Fruit fly (Drosophila melanogaster) whole organism, pupa: ENCODE data around the gene Mipp2.

Source experiments
- CG13204 ChIP-seq: fragments of 200-800 bp; sonication (Bioruptor generic); optimal IDR thresholded peaks from 2 replicates; lab custom pipeline; 2018; ENCODE audit warnings: missing biosample characterization, mild to moderate bottlenecking, missing genetic modification characterization, moderate library complexity
- CG15710 ChIP-seq: fragments of 200-800 bp; sonication (Bioruptor generic); optimal IDR thresholded peaks from 2 replicates; lab custom pipeline; 2018; ENCODE audit warnings: missing biosample characterization, mild to moderate bottlenecking, missing genetic modification characterization, moderate library complexity
- CG17806 ChIP-seq: fragments of 200-800 bp; sonication (Bioruptor generic); optimal IDR thresholded peaks from 2 replicates; lab custom pipeline; 2018; ENCODE audit warnings: missing biosample characterization, mild to moderate bottlenecking, missing genetic modification characterization, moderate library complexity
- CG34367 ChIP-seq: fragments of 200-800 bp; sonication (Bioruptor generic); optimal IDR thresholded peaks from 2 replicates; lab custom pipeline; 2018; ENCODE audit warnings: missing biosample characterization, mild to moderate bottlenecking, missing genetic modification characterization
- CG4496 ChIP-seq: fragments of 200-800 bp; sonication (Bioruptor generic); IDR thresholded peaks from 3 replicates; pipeline ENCODE4 v1.3.6; 2022; ENCODE audit warnings: missing biosample characterization, missing genetic modification characterization
- CG8159 ChIP-seq: fragments of 200-800 bp; sonication (Bioruptor generic); optimal IDR thresholded peaks from 3 replicates; lab custom pipeline; 2018; ENCODE audit warnings: missing biosample characterization, mild to moderate bottlenecking, missing genetic modification characterization, moderate library complexity
- CG8301 ChIP-seq: fragments of 200-800 bp; sonication (Bioruptor generic); optimal IDR thresholded peaks from 2 replicates; lab custom pipeline; 2018; ENCODE audit warnings: missing biosample characterization, mild to moderate bottlenecking, missing genetic modification characterization
- D1 ChIP-seq: fragments of 200-800 bp; sonication (Bioruptor generic); optimal IDR thresholded peaks from 2 replicates; lab custom pipeline; 2018; ENCODE audit warnings: missing biosample characterization, mild to moderate bottlenecking, missing genetic modification characterization, moderate library complexity
- EcR ChIP-seq: fragments of 200-800 bp; sonication (Bioruptor generic); optimal IDR thresholded peaks from 3 replicates; lab custom pipeline; 2019; ENCODE audit warnings: missing biosample characterization, missing genetic modification characterization, mild to moderate bottlenecking, moderate library complexity, missing genetic modification reagents
- Ets98B ChIP-seq: fragments of 200-800 bp; sonication (Bioruptor generic); IDR thresholded peaks from 2 replicates; pipeline ENCODE4 v1.3.6; 2022; ENCODE audit warnings: missing biosample characterization, missing genetic modification characterization
- Pif1B ChIP-seq: fragments of 200-800 bp; sonication (Bioruptor generic); optimal IDR thresholded peaks from 3 replicates; lab custom pipeline; 2016; ENCODE audit warnings: missing biosample characterization, missing genetic modification characterization
- Snoo ChIP-seq: fragments of 200-800 bp; sonication (Bioruptor generic); optimal IDR thresholded peaks from 3 replicates; lab custom pipeline; 2017; ENCODE audit warnings: missing biosample characterization, mild to moderate bottlenecking, missing genetic modification characterization, inconsistent platforms
- fd96Ca ChIP-seq: fragments of 200-800 bp; sonication (Bioruptor generic); IDR thresholded peaks from 3 replicates; pipeline ENCODE4 v1.3.6; 2022; ENCODE audit warnings: missing biosample characterization, missing genetic modification characterization
- gl ChIP-seq: fragments of 200-800 bp; sonication (Bioruptor generic); optimal IDR thresholded peaks from 2 replicates; lab custom pipeline; 2018; ENCODE audit warnings: missing biosample characterization, mild to moderate bottlenecking, missing genetic modification characterization

DNA sequence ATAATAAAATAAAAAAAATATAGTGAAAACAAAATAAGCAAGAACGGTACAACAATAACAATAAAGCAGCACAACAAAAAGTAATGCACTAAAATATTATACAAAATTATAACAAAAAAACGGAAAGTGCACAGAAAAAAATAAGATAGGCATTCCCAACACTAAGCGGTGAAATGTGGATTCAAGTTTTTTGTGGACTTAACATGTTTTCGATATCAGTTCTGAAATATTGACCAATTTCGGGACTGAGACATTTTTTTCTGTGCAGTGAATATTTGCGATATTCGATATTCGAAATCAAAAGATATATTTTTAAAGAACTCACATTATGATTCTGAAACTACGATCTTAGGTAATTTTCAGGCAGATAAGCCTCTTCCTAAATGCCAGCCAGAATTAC, 2.8 kb upstream of the Mipp2 start:
- TF ChIP-seq CG8301 (tag; lab: Kevin White, UChicago) (no peak), gl (tag; lab: Kevin White, UChicago) (no peak), CG4496 (GFP tag; lab: Robert Waterston, UW) (no peak), Pif1B (GFP tag; lab: Kevin White, UChicago) (no peak), CG8159 (tag; lab: Kevin White, UChicago) (no peak), CG15710 (tag; lab: Kevin White, UChicago) (no peak), fd96Ca (GFP tag; lab: Robert Waterston, UW) (no peak), EcR (no peak), CG17806 (tag; lab: Kevin White, UChicago) (no peak), CG34367 (tag; lab: Kevin White, UChicago) (no peak), Ets98B (GFP tag; lab: Robert Waterston, UW) (no peak), CG13204 (GFP tag; lab: Kevin White, UChicago) (no peak), D1 (no peak), Snoo (no peak)
